Fruit fly (Drosophila melanogaster): ENCODE results near the gene CG1737.

The CG1737 gene

DNA sequence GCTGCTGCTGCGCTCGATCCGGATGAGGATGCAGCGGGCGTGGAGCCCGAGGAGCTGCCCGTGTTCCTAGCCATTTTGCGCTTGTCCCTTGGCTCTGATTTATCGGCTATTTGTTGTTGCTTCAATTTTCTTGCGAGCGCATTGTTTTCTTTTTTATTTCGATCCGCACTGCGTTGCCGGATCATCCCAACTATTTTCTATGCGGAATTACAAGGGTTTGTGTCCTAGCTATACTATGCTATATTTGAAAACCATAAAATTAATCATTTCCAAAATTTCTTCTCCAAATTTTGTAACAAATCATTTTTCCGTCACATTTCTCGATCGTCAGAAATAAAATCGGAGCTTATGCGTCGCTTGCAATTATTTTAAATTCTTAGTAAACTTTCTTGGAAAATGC lies 2.6 kb upstream of the CG1737 start, which contains the start of the genes GCS1 and CG11756 (continued):
- TF ChIP-seq Spps (tag; optimal IDR thresholded peaks at IDR 0.05) = no peak
- TF ChIP-seq CG34422 (GFP tag; IDR thresholded peaks at IDR 0.05) = no peak

- TF ChIP-seq trem (tag; optimal IDR thresholded peaks at IDR 0.05) = peak; percentile 40
- peak; percentile 1 for TF ChIP-seq CG13296 (GFP tag; optimal IDR thresholded peaks at IDR 0.05)
- TF ChIP-seq hkb (optimal IDR thresholded peaks at IDR 0.05) = no peak
- no peak for TF ChIP-seq hkb (GFP tag; IDR thresholded peaks at IDR 0.05)
- TF ChIP-seq CG2678 (tag; optimal IDR thresholded peaks at IDR 0.05) = peak; percentile 31
- no peak for TF ChIP-seq chif (GFP tag; optimal IDR thresholded peaks at IDR 0.05)
- TF ChIP-seq Rx (GFP tag; IDR thresholded peaks at IDR 0.05) = no peak
- TF ChIP-seq CG8924 (tag; optimal IDR thresholded peaks at IDR 0.05) = peak; percentile 5
- TF ChIP-seq dpn (GFP tag; optimal IDR thresholded peaks at IDR 0.05) = peak; percentile 1 to 5
- no peak for TF ChIP-seq CG9609 (GFP tag; optimal IDR thresholded peaks at IDR 0.05)
- no peak for TF ChIP-seq dmrt11E (tag; optimal IDR thresholded peaks at IDR 0.05)
- no peak for TF ChIP-seq knrl (GFP tag; IDR thresholded peaks at IDR 0.05; ENCODE audit: partially characterized antibody)
- no peak for TF ChIP-seq cas (GFP tag; IDR thresholded peaks at IDR 0.05)
- peak; percentile 23 for TF ChIP-seq CG12659 (GFP tag; optimal IDR thresholded peaks at IDR 0.05)
- TF ChIP-seq CG4404 (GFP tag; IDR thresholded peaks at IDR 0.05) = no peak
- no peak for TF ChIP-seq crol (GFP tag; IDR thresholded peaks at IDR 0.05)
- no peak for TF ChIP-seq abd-A (tag; optimal IDR thresholded peaks at IDR 0.05)
- peak; percentile 36 for TF ChIP-seq CG2120 (GFP tag; optimal IDR thresholded peaks at IDR 0.05)
- TF ChIP-seq slou (GFP tag; optimal IDR thresholded peaks at IDR 0.05) = no peak
- TF ChIP-seq gem (tag; optimal IDR thresholded peaks at IDR 0.05) = peak; percentile 33
- TF ChIP-seq h (optimal IDR thresholded peaks at IDR 0.05) = no peak
- TF ChIP-seq Side (GFP tag; optimal IDR thresholded peaks at IDR 0.05) = no peak
- TF ChIP-seq CG34422 (GFP tag; IDR thresholded peaks at IDR 0.05) = 0 out of 3 replicates have a peak, but pooled peaks have one; percentile 44
- TF ChIP-seq CG12219 (GFP tag; optimal IDR thresholded peaks at IDR 0.05) = no peak
- TF ChIP-seq CG7928 (GFP tag; optimal IDR thresholded peaks at IDR 0.05) = no peak
- TF ChIP-seq CG12942 (GFP tag; optimal IDR thresholded peaks at IDR 0.05) = no peak
- TF ChIP-seq CG1647 (GFP tag; optimal IDR thresholded peaks at IDR 0.05) = no peak
- TF ChIP-seq ttk (GFP tag; IDR thresholded peaks at IDR 0.05) = no peak
- peak; percentile 41 for TF ChIP-seq Xbp1 (GFP tag; optimal IDR thresholded peaks at IDR 0.05)
- TF ChIP-seq CG30403 (GFP tag; optimal IDR thresholded peaks at IDR 0.05) = peak; percentile 10
- TF ChIP-seq wdn (GFP tag; IDR thresholded peaks at IDR 0.05) = no peak
- peak; percentile 18 for TF ChIP-seq Fer1 (GFP tag; optimal IDR thresholded peaks at IDR 0.05)
- no peak for TF ChIP-seq Sin3A (optimal IDR thresholded peaks at IDR 0.05)
- no peak for TF ChIP-seq CG14667 (GFP tag; IDR thresholded peaks at IDR 0.05)
- no peak for TF ChIP-seq HHEX (GFP tag; optimal IDR thresholded peaks at IDR 0.05)
- 0 out of 2 replicates have a peak, but pooled peaks have one; percentile 10 for TF ChIP-seq Ada2b (GFP tag; IDR thresholded peaks at IDR 0.05)
- TF ChIP-seq CG5180 (GFP tag; optimal IDR thresholded peaks at IDR 0.05) = no peak
- TF ChIP-seq grau (tag; optimal IDR thresholded peaks at IDR 0.05) = peak; percentile 31
- TF ChIP-seq ranshi (GFP tag; IDR thresholded peaks at IDR 0.05) = no peak
- TF ChIP-seq HLH3B (GFP tag; IDR thresholded peaks at IDR 0.05) = no peak
- TF ChIP-seq dm (GFP tag; optimal IDR thresholded peaks at IDR 0.05) = peak; percentile 60
- TF ChIP-seq CG3847 (GFP tag; IDR thresholded peaks at IDR 0.05) = peak; percentile 65
- TF ChIP-seq eyg (GFP tag; optimal IDR thresholded peaks at IDR 0.05) = no peak
- peak; percentile 11 for TF ChIP-seq CG18262 (tag; optimal IDR thresholded peaks at IDR 0.05)
- TF ChIP-seq CG6689 (GFP tag; IDR thresholded peaks at IDR 0.05) = peak; percentile 100
- TF ChIP-seq MESR4 (GFP tag; optimal IDR thresholded peaks at IDR 0.05) = peak; percentile 31
- TF ChIP-seq CG34376 (GFP tag; optimal IDR thresholded peaks at IDR 0.05) = no peak
- TF ChIP-seq Camta (GFP tag; optimal IDR thresholded peaks at IDR 0.05) = no peak
- peak; percentile 30 for TF ChIP-seq phol (tag; optimal IDR thresholded peaks at IDR 0.05)
- TF ChIP-seq Stat92E (GFP tag; optimal IDR thresholded peaks at IDR 0.05) = no peak
Measured at dm6 chrX:11348829-11349228, 1.6 kb upstream of the CG1737 start, which contains the start of gene CG1738. Gene CG1738, plus strand, starts transcription at chrX:11349049.
